Worm (Caenorhabditis elegans): ENCODE results near the gene nhr-185.

DNA sequence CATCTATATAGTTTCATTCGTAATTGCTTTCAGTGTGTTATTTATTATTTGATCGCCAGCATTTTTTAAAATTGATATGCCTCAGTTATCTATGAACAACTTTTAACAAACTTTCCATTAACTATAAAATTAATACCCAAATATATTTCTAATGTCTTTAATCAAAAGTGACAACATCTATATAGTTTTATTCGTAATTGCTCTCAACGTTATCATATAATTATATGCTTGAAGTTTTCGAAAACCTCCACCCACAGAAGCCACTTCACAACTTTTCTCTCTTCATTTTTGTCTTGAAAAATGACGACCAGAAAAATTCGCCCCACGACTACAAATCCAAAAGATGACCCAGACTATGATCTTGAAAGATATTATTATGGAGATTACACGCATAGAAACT is 38.8 kb downstream of the nhr-185 start, which contains the start of gene srw-6:
- TF ChIP-seq die-1 (tag; optimal IDR thresholded peaks at IDR 0.05) (no peak), dpl-1 (GFP tag; optimal IDR thresholded peaks at IDR 0.05) (no peak), ama-1 (optimal IDR thresholded peaks at IDR 0.05) (no peak), ama-1 (GFP tag; optimal IDR thresholded peaks at IDR 0.05) (no peak), ets-4 (GFP tag; optimal IDR thresholded peaks at IDR 0.05) (no peak), Y53F4B.3 (GFP tag; IDR thresholded peaks at IDR 0.05) (no peak), pha-4 (tag; optimal IDR thresholded peaks at IDR 0.05) (no peak), hsf-1 (GFP tag; IDR thresholded peaks at IDR 0.05) (no peak)
